Worm (Caenorhabditis elegans) whole organism, mixed stage, embryonic: ENCODE measurements around the gene ttm-1.

Experiments
- M03D4.4 ChIP-seq: sonication (generic microtip); optimal IDR thresholded peaks from 2 replicates; lab custom pipeline; 2017; ENCODE audit warnings: mild to moderate bottlenecking, missing genetic modification characterization, missing compliant biosample characterization
- bed-3 ChIP-seq: fragments of 200-800 bp; sonication (Bioruptor generic); optimal IDR thresholded peaks from 3 replicates; lab custom pipeline; 2018; ENCODE audit warnings: mild to moderate bottlenecking, missing genetic modification characterization, moderate library complexity, missing compliant biosample characterization
- ceh-39 ChIP-seq: fragments of 150-350 bp; optimal IDR thresholded peaks from 2 replicates; lab custom pipeline; 2014; ENCODE audit warnings: missing biosample characterization, missing genetic modification characterization
- ceh-43 ChIP-seq: fragments of 200-800 bp; sonication (Bioruptor generic); optimal IDR thresholded peaks from 2 replicates; lab custom pipeline; 2018; ENCODE audit warnings: mild to moderate bottlenecking, missing genetic modification characterization, moderate library complexity, missing compliant biosample characterization
- ceh-83 ChIP-seq: fragments of 200-800 bp; sonication (Bioruptor generic); optimal IDR thresholded peaks from 2 replicates; lab custom pipeline; 2018; ENCODE audit warnings: mild to moderate bottlenecking, missing genetic modification characterization, missing compliant biosample characterization
- ces-1 ChIP-seq: fragments of 150-350 bp; optimal IDR thresholded peaks from 2 replicates; lab custom pipeline; 2014; ENCODE audit warnings: missing biosample characterization, missing genetic modification reagents, missing genetic modification characterization
- drap-1 ChIP-seq: fragments of 200-800 bp; sonication (Bioruptor generic); optimal IDR thresholded peaks from 3 replicates; lab custom pipeline; 2018; ENCODE audit warnings: mild to moderate bottlenecking, missing genetic modification characterization, missing compliant biosample characterization
- elt-1 ChIP-seq: sonication (generic microtip); optimal IDR thresholded peaks from 2 replicates; lab custom pipeline; 2017; ENCODE audit warnings: missing genetic modification characterization, mild to moderate bottlenecking, missing compliant biosample characterization, antibody characterized with exemption, moderate library complexity, borderline replicate concordance; ENCODE audit not compliant: insufficient read depth
- elt-3 ChIP-seq: fragments of 150-350 bp; optimal IDR thresholded peaks from 2 replicates; lab custom pipeline; 2014; ENCODE audit warnings: missing biosample characterization, missing genetic modification characterization
- flh-1 ChIP-seq: fragments of 200-800 bp; sonication (Bioruptor generic); optimal IDR thresholded peaks from 2 replicates; lab custom pipeline; 2018; ENCODE audit warnings: mild to moderate bottlenecking, missing genetic modification characterization, moderate library complexity, missing compliant biosample characterization
- ham-2 ChIP-seq: fragments of 200-800 bp; sonication (Bioruptor generic); optimal IDR thresholded peaks from 2 replicates; lab custom pipeline; 2018; ENCODE audit warnings: mild to moderate bottlenecking, missing genetic modification characterization, missing compliant biosample characterization
- lin-13 ChIP-seq: fragments of 150-350 bp; optimal IDR thresholded peaks from 2 replicates; lab custom pipeline; 2014; ENCODE audit warnings: missing biosample characterization, missing genetic modification characterization
- lsy-2 ChIP-seq: fragments of 150-350 bp; optimal IDR thresholded peaks from 2 replicates; lab custom pipeline; 2014; ENCODE audit warnings: missing biosample characterization, missing genetic modification characterization
- mab-5 ChIP-seq: fragments of 150-350 bp; optimal IDR thresholded peaks from 2 replicates; lab custom pipeline; 2014; ENCODE audit warnings: missing biosample characterization, missing genetic modification characterization
- mep-1 ChIP-seq: fragments of 150-350 bp; optimal IDR thresholded peaks from 2 replicates; lab custom pipeline; 2017; ENCODE audit warnings: missing biosample characterization, missing genetic modification reagents, missing genetic modification characterization, inconsistent platforms
- mls-2 ChIP-seq: sonication (generic microtip); optimal IDR thresholded peaks from 2 replicates; lab custom pipeline; 2016; ENCODE audit warnings: mild to moderate bottlenecking, missing genetic modification characterization, moderate library complexity, missing compliant biosample characterization
- nhr-12 ChIP-seq: fragments of 150-350 bp; optimal IDR thresholded peaks from 2 replicates; lab custom pipeline; 2014; ENCODE audit warnings: missing biosample characterization, missing genetic modification characterization
- nhr-2 ChIP-seq: fragments of 150-350 bp; optimal IDR thresholded peaks from 2 replicates; lab custom pipeline; 2014; ENCODE audit warnings: missing biosample characterization, missing genetic modification characterization
- nhr-237 ChIP-seq: fragments of 150-350 bp; optimal IDR thresholded peaks from 2 replicates; lab custom pipeline; 2014; ENCODE audit warnings: missing biosample characterization, missing genetic modification characterization
- nhr-28 ChIP-seq: fragments of 150-350 bp; optimal IDR thresholded peaks from 2 replicates; lab custom pipeline; 2014; ENCODE audit warnings: missing biosample characterization, missing genetic modification characterization
- nhr-76 ChIP-seq: sonication (generic microtip); optimal IDR thresholded peaks from 2 replicates; lab custom pipeline; 2017; ENCODE audit warnings: missing biosample characterization, missing genetic modification characterization
- pha-4 ChIP-seq: fragments of 150-350 bp; optimal IDR thresholded peaks from 2 replicates; lab custom pipeline; 2018; ENCODE audit warnings: missing biosample characterization, missing genetic modification reagents, missing genetic modification characterization
- sem-2 ChIP-seq: fragments of 200-800 bp; sonication (Bioruptor generic); optimal IDR thresholded peaks from 2 replicates; lab custom pipeline; 2018; ENCODE audit warnings: mild to moderate bottlenecking, missing genetic modification characterization, missing compliant biosample characterization
- tbx-8 ChIP-seq: fragments of 200-800 bp; sonication (Bioruptor generic); optimal IDR thresholded peaks from 2 replicates; lab custom pipeline; 2018; ENCODE audit warnings: mild to moderate bottlenecking, missing genetic modification characterization, moderate library complexity, missing compliant biosample characterization
- unc-120 ChIP-seq: sonication (generic microtip); optimal IDR thresholded peaks from 2 replicates; lab custom pipeline; 2017; ENCODE audit warnings: missing genetic modification characterization, missing compliant biosample characterization; ENCODE audit not compliant: poor library complexity, severe bottlenecking
- unc-39 ChIP-seq: fragments of 150-350 bp; optimal IDR thresholded peaks from 2 replicates; lab custom pipeline; 2014; ENCODE audit warnings: missing biosample characterization, missing genetic modification characterization
- zip-8 ChIP-seq: fragments of 150-350 bp; optimal IDR thresholded peaks from 2 replicates; lab custom pipeline; 2014; ENCODE audit warnings: missing biosample characterization, missing genetic modification characterization
- ztf-11 ChIP-seq: fragments of 150-350 bp; optimal IDR thresholded peaks from 2 replicates; lab custom pipeline; 2014; ENCODE audit warnings: missing biosample characterization, missing genetic modification characterization

Gene ttm-1

DNA sequence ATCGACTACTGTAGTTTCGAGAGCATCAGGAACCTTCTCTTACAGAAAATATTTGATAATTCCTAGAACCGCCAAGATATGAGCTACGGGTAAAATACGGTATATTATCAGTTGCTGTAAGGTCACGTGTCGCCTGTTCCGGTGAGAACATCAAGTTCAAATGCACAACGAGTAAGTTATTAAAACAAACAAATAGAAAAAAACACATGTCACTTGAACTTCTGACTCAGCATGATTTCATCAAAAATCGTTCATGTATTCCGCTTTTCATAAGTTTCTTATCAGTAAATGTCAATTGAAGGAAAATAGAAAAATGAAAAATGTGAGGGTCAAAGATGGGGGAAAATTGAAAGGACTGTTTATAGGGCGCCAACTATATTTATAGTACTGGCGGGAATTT is 6.1 kb downstream of the ttm-1 start:
- TF ChIP-seq unc-120 (tag; lab: Kevin White, UChicago), result no peak

DNA sequence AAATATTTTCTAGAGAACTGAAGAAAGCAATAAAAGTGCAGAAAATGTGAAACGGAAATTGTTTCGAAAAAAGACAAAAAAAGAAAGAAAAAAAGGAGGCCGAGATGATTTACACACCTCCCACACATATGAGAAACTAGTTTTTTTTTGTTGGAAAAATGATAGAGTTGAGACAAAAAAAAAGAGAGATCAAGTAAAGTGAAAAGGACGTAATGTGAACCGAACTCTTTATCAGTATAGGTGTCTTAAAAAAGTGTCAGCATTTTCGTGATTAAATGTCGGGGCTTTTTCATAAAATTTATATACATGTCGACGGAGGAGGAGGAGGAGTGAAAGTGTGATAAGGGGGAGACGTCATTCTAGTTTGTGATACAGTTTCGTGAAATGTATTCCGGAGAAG is 7.5 kb downstream of the ttm-1 start:
- TF ChIP-seq nhr-2 (tag; lab: Kevin White, UChicago) (no peak), ceh-83 (GFP tag; lab: Kevin White, UChicago) (no peak), flh-1 (GFP tag; lab: Kevin White, UChicago) (no peak)

DNA sequence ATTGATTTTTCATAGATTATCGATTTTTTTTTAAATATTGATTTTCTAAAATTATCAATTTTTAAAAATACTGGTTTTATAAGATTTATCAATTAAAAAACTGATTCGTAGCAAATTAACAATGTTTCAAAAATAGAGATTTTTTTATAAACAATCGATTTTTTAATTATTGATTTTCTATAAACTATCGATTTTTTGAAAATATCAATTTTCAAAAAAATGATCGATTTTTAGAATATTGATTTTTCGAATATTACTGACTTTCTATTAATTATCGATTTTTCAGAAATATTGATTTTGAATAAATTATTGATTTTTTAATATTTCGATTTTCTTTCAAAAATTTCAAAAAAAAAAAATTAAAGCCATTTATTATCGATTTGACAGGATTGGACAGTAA is 14.2 kb downstream of the ttm-1 start:
- TF ChIP-seq ces-1 (GFP tag; lab: Kevin White, UChicago) (peak; percentile 20), nhr-76 (tag; lab: Kevin White, UChicago) (no peak)

DNA sequence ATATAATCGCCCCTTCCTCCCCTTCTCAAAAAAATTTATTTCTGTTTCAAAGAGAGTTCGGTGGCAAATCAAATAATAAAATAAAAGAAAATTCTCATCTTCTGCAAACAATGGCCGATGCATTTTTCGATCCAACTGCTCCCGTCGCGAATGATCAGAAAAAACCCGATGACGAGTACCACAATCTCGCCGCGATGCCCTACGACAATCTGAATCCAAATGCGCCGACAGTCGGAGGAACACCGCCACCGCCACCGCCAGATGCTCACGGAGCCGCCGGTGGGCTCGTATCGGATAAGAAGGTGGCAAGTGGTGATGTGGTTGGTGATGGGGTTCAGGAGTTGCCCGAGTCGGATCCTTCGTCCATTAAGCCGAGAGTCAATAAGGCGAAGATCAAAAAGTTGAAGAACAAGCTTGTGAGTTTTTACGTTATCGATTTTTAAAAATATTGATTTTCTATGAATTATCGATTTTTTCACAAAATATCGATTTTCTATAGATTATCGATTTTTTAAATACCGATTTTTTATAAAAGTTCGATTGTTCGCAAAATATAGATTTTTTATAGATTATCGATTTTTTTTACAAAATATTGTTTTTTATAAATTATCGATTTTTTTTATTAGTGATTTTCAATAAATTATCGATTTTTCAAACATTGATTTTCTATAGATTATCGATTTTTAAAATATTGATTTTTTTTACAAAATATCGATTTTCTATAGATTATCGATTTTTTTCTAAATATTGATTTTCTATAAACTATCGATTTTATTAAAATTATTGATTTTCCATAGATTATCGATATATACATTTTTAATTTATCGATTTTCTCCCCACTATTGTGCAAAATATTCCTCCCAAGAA is 15.2 kb downstream of the ttm-1 start, which contains the start of gene Y39E4A.1:
Y39E4A.1 (plus strand) TSS at position 51 of the 867 bp plus-strand sequence.
- TF ChIP-seq mep-1 (tag; lab: Kevin White, UChicago) (no peak), lin-13 (tag; lab: Kevin White, UChicago) (no peak), nhr-12 (no peak), mab-5 (tag; lab: Kevin White, UChicago) (no peak), ztf-11 (no peak), lsy-2 (tag; lab: Kevin White, UChicago) (no peak), elt-3 (tag; lab: Kevin White, UChicago) (no peak), flh-1 (GFP tag; lab: Kevin White, UChicago) (no peak), ceh-39 (tag; lab: Kevin White, UChicago) (no peak), drap-1 (GFP tag; lab: Kevin White, UChicago) (no peak), nhr-28 (tag; lab: Kevin White, UChicago) (no peak), M03D4.4 (tag; lab: Kevin White, UChicago) (no peak), ham-2 (GFP tag; lab: Kevin White, UChicago) (no peak), ceh-43 (GFP tag; lab: Kevin White, UChicago) (no peak), unc-120 (tag; lab: Kevin White, UChicago) (no peak), unc-39 (tag; lab: Kevin White, UChicago) (no peak), pha-4 (tag; lab: Kevin White, UChicago) (no peak), ces-1 (GFP tag; lab: Kevin White, UChicago) (no peak)

DNA sequence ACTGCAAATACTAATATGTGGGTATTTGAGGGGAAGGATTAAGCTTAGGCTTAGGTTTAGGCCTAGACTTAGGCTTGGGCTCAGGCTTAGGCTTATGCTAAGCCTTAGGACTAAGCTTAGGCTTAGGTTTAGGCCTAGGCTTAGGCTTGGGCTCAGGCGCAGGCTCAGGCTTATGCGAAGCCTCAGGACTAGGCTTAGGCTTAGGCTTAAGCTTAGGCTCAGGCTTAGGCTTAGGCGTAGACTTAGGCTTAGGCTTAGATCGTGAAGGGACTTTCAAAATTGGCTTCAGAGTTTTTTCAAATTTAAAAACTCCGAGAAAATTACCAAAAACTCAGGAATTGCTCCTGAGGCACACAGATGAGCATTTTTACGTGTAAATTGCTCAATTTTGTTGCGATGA is 21.7 kb downstream of the ttm-1 start:
- TF ChIP-seq bed-3 (GFP tag; lab: Kevin White, UChicago) (no peak), mab-5 (tag; lab: Kevin White, UChicago) (no peak), lin-13 (tag; lab: Kevin White, UChicago) (no peak), tbx-8 (no peak), elt-1 (tag; lab: Kevin White, UChicago) (no peak), ces-1 (GFP tag; lab: Kevin White, UChicago) (no peak), pha-4 (tag; lab: Kevin White, UChicago) (no peak), nhr-237 (tag; lab: Kevin White, UChicago) (no peak), mls-2 (tag; lab: Kevin White, UChicago) (no peak), nhr-76 (tag; lab: Kevin White, UChicago) (no peak), flh-1 (GFP tag; lab: Kevin White, UChicago) (no peak), nhr-12 (no peak), ztf-11 (no peak)

DNA sequence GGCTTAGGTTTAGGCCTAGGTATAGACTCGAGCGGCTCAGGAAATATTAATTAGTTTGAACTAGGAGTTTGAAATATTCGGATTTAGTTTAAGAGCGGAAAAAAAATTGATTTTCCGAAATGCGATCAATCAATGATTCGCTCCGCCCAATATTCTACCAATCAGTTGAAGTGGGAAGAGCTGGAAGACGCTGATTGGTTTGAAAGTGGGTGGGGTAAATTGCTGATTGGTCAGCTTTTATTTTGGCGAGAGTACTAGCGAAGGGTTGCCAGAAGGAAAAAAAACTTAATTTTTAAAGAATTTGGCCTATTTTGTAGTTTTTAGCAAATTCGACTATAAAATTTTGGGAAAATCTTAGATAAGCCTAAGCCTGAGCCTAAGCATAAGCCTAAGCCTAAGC is 22.7 kb downstream of the ttm-1 start:
- TF ChIP-seq M03D4.4 (tag; lab: Kevin White, UChicago) (no peak), tbx-8 (no peak), ceh-83 (GFP tag; lab: Kevin White, UChicago) (no peak), lsy-2 (tag; lab: Kevin White, UChicago) (no peak), sem-2 (GFP tag; lab: Kevin White, UChicago) (no peak), zip-8 (tag; lab: Kevin White, UChicago) (no peak)
